Fruit fly (Drosophila melanogaster): ENCODE results near the gene CG13481.

DNA sequence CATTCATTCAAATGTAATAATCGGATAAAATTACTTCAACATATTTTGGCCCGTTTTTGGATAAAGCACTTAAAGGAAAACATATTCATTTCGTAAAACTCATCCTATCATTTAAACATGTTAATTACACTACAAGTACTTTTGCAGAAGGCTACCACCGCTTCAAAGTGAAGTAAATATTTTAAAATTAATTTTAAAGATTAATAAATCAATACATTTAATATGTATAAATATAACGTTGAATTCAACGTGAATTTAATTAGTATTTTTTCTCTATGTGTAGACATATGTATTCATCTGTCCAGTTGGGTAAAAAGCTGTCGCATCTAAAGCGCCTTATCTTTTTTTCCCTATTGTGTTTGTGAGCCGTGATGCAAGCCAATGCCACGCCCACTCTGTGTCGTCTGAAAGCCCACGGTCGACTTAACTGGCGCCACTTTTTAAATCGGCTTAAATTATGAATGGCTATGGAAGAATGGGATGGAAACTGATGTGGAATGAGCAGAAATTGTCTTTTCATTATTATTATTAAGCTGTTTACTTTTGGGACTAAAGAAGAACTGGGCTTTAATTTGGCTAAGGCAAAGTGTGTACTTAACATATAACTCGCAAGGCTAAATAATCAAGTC, 26.0 kb downstream of the CG13481 start:
- TF ChIP-seq insv (optimal IDR thresholded peaks at IDR 0.05) (no peak), Sin3A (optimal IDR thresholded peaks at IDR 0.05) (no peak)

Measured in Kc167 (cell line).